Fruit fly (Drosophila melanogaster) whole organism, embryonic: ENCODE measurements around the gene HDAC6.

Source experiments
- Bdp1 ChIP-seq: fragments of 200-800 bp; sonication (Bioruptor generic); optimal IDR thresholded peaks from 3 replicates; lab custom pipeline; 2016; ENCODE audit warnings: missing biosample characterization, missing genetic modification characterization
- CG14014 ChIP-seq: fragments of 200-800 bp; sonication (Bioruptor generic); IDR thresholded peaks from 2 replicates; pipeline ENCODE4 v1.3.6; 2022; ENCODE audit warnings: missing biosample characterization, missing genetic modification characterization
- CG14050 ChIP-seq: fragments of 200-800 bp; sonication (Bioruptor generic); IDR thresholded peaks from 3 replicates; pipeline ENCODE4 v1.3.6; 2022; ENCODE audit warnings: missing biosample characterization, missing genetic modification characterization
- CG14441 ChIP-seq: fragments of 200-800 bp; sonication (Bioruptor generic); IDR thresholded peaks from 2 replicates; pipeline ENCODE4 v1.3.6; 2022; ENCODE audit warnings: missing biosample characterization, missing genetic modification characterization
- CG15073 ChIP-seq: fragments of 200-800 bp; sonication (Bioruptor generic); optimal IDR thresholded peaks from 2 replicates; lab custom pipeline; 2016; ENCODE audit warnings: missing biosample characterization, missing genetic modification characterization
- CG1529 ChIP-seq: fragments of 200-800 bp; sonication (Bioruptor generic); optimal IDR thresholded peaks from 3 replicates; lab custom pipeline; 2018; ENCODE audit warnings: missing biosample characterization, missing genetic modification characterization
- CG15479 ChIP-seq: fragments of 200-800 bp; sonication (Bioruptor generic); optimal IDR thresholded peaks from 3 replicates; lab custom pipeline; 2019; ENCODE audit warnings: missing biosample characterization, mild to moderate bottlenecking, missing genetic modification characterization, moderate library complexity
- CG1647 ChIP-seq: fragments of 200-800 bp; sonication (Bioruptor generic); optimal IDR thresholded peaks from 3 replicates; lab custom pipeline; 2016; ENCODE audit warnings: missing biosample characterization, missing genetic modification characterization
- CG17361 ChIP-seq: fragments of 200-800 bp; sonication (Bioruptor generic); IDR thresholded peaks from 3 replicates; pipeline ENCODE4 v1.3.6; 2022; ENCODE audit warnings: missing biosample characterization, missing genetic modification characterization
- CG1832 ChIP-seq: fragments of 200-800 bp; sonication (Bioruptor generic); optimal IDR thresholded peaks from 2 replicates; lab custom pipeline; 2017; ENCODE audit warnings: missing biosample characterization, mild to moderate bottlenecking, missing genetic modification characterization, inconsistent platforms
- CG18619 ChIP-seq: fragments of 200-800 bp; sonication (Bioruptor generic); optimal IDR thresholded peaks from 3 replicates; lab custom pipeline; 2017; ENCODE audit warnings: missing biosample characterization, mild to moderate bottlenecking, missing genetic modification characterization
- CG2199 ChIP-seq: fragments of 200-800 bp; sonication (Bioruptor generic); IDR thresholded peaks from 3 replicates; pipeline ENCODE4 v1.3.6; 2022; ENCODE audit warnings: missing biosample characterization, missing genetic modification characterization
- CG2678 ChIP-seq: fragments of 200-800 bp; sonication (Bioruptor generic); optimal IDR thresholded peaks from 3 replicates; lab custom pipeline; 2019; ENCODE audit warnings: missing biosample characterization, mild to moderate bottlenecking, missing genetic modification characterization, moderate library complexity
- CG30020 ChIP-seq: fragments of 200-800 bp; optimal IDR thresholded peaks from 2 replicates; lab custom pipeline; 2019; ENCODE audit warnings: missing biosample characterization, mild to moderate bottlenecking, missing genetic modification characterization, moderate library complexity
- CG31365 ChIP-seq: fragments of 200-800 bp; sonication (Bioruptor generic); optimal IDR thresholded peaks from 2 replicates; lab custom pipeline; 2018; ENCODE audit warnings: missing biosample characterization, mild to moderate bottlenecking, missing genetic modification characterization
- CG4424 ChIP-seq: fragments of 200-800 bp; sonication (Bioruptor generic); optimal IDR thresholded peaks from 3 replicates; lab custom pipeline; 2016; ENCODE audit warnings: missing biosample characterization, missing genetic modification characterization
- CG5180 ChIP-seq: fragments of 200-800 bp; sonication (Bioruptor generic); optimal IDR thresholded peaks from 3 replicates; lab custom pipeline; 2017; ENCODE audit warnings: missing biosample characterization, missing genetic modification characterization, mild to moderate bottlenecking, moderate library complexity, missing genetic modification reagents
- CG6854 ChIP-seq: fragments of 200-800 bp; sonication (Bioruptor generic); optimal IDR thresholded peaks from 3 replicates; lab custom pipeline; 2017; ENCODE audit warnings: missing biosample characterization, mild to moderate bottlenecking, missing genetic modification characterization
- CG7271 ChIP-seq: fragments of 200-800 bp; sonication (Bioruptor generic); optimal IDR thresholded peaks from 2 replicates; lab custom pipeline; 2018; ENCODE audit warnings: missing biosample characterization, mild to moderate bottlenecking, missing genetic modification characterization, moderate library complexity
- CG7786 ChIP-seq: fragments of 200-800 bp; sonication (Bioruptor generic); optimal IDR thresholded peaks from 2 replicates; lab custom pipeline; 2016; ENCODE audit warnings: missing biosample characterization, missing genetic modification characterization
- CG8089 ChIP-seq: fragments of 200-800 bp; sonication (Bioruptor generic); optimal IDR thresholded peaks from 3 replicates; lab custom pipeline; 2016; ENCODE audit warnings: missing biosample characterization, missing genetic modification characterization
- CG9437 ChIP-seq: fragments of 200-800 bp; sonication (Bioruptor generic); optimal IDR thresholded peaks from 2 replicates; lab custom pipeline; 2018; ENCODE audit warnings: missing biosample characterization, mild to moderate bottlenecking, missing genetic modification characterization
- CG9876 ChIP-seq: fragments of 200-800 bp; sonication (Bioruptor generic); optimal IDR thresholded peaks from 2 replicates; lab custom pipeline; 2016; ENCODE audit warnings: missing biosample characterization, missing genetic modification characterization
- CG9932 ChIP-seq: fragments of 200-800 bp; sonication (Bioruptor generic); IDR thresholded peaks from 2 replicates; pipeline ENCODE4 v1.3.6; 2022; ENCODE audit warnings: missing biosample characterization, missing genetic modification characterization
- CTCF ChIP-seq: fragments of 200-800 bp; sonication (Bioruptor generic); optimal IDR thresholded peaks from 2 replicates; lab custom pipeline; 2017; ENCODE audit warnings: missing biosample characterization, mild to moderate bottlenecking, missing genetic modification characterization, moderate library complexity
- E2f2 ChIP-seq: fragments of 200-800 bp; sonication (Bioruptor generic); IDR thresholded peaks from 2 replicates; pipeline ENCODE4 v1.3.6; 2022; ENCODE audit warnings: missing biosample characterization, missing genetic modification characterization
- H2.0 ChIP-seq: fragments of 200-800 bp; sonication (Bioruptor generic); IDR thresholded peaks from 2 replicates; pipeline ENCODE4 v1.3.6; 2022; ENCODE audit warnings: missing biosample characterization, missing genetic modification characterization
- Hmx ChIP-seq: fragments of 200-800 bp; sonication (Bioruptor generic); optimal IDR thresholded peaks from 2 replicates; lab custom pipeline; 2016; ENCODE audit warnings: missing biosample characterization, missing genetic modification characterization
- Jarid2 ChIP-seq: fragments of 200-800 bp; sonication (Bioruptor generic); optimal IDR thresholded peaks from 3 replicates; lab custom pipeline; 2017; ENCODE audit warnings: mild to moderate bottlenecking, missing biosample characterization, missing genetic modification reagents, missing genetic modification characterization
- Optix ChIP-seq: fragments of 200-800 bp; sonication (Bioruptor generic); IDR thresholded peaks from 3 replicates; pipeline ENCODE4 v1.3.6; 2022; ENCODE audit warnings: missing biosample characterization, missing genetic modification characterization
- Ptx1 ChIP-seq: fragments of 200-800 bp; sonication (Bioruptor generic); IDR thresholded peaks from 2 replicates; pipeline ENCODE4 v1.3.6; 2022; ENCODE audit warnings: missing biosample characterization, missing genetic modification characterization
- Ravus ChIP-seq: fragments of 200-800 bp; sonication (Bioruptor generic); IDR thresholded peaks from 2 replicates; pipeline ENCODE4 v1.3.6; 2022; ENCODE audit warnings: missing biosample characterization, missing genetic modification characterization
- Sox100B ChIP-seq: fragments of 200-800 bp; sonication (Bioruptor generic); optimal IDR thresholded peaks from 3 replicates; lab custom pipeline; 2018; ENCODE audit warnings: missing biosample characterization, mild to moderate bottlenecking, missing genetic modification characterization
- Xrp1 ChIP-seq: fragments of 200-800 bp; sonication (Bioruptor generic); IDR thresholded peaks from 2 replicates; pipeline ENCODE4 v1.3.6; 2022; ENCODE audit warnings: missing biosample characterization, missing genetic modification characterization
- ap ChIP-seq: fragments of 200-800 bp; sonication (Bioruptor generic); IDR thresholded peaks from 2 replicates; pipeline ENCODE4 v1.3.6; 2022; ENCODE audit warnings: missing biosample characterization, missing genetic modification characterization
- cg ChIP-seq: fragments of 200-800 bp; sonication (Bioruptor generic); optimal IDR thresholded peaks from 3 replicates; lab custom pipeline; 2019; ENCODE audit warnings: missing biosample characterization, mild to moderate bottlenecking, missing genetic modification characterization, moderate library complexity
- ci ChIP-seq: fragments of 200-800 bp; sonication (Bioruptor generic); IDR thresholded peaks from 3 replicates; pipeline ENCODE4 v1.3.6; 2022; ENCODE audit warnings: missing biosample characterization, missing genetic modification characterization
- dan ChIP-seq: fragments of 200-800 bp; sonication (Bioruptor generic); IDR thresholded peaks from 2 replicates; pipeline ENCODE4 v1.3.6; 2022; ENCODE audit warnings: missing biosample characterization, missing genetic modification characterization
- dmrt99B ChIP-seq: fragments of 200-800 bp; sonication (Bioruptor generic); optimal IDR thresholded peaks from 2 replicates; lab custom pipeline; 2018; ENCODE audit warnings: missing biosample characterization, mild to moderate bottlenecking, missing genetic modification characterization, moderate library complexity
- dpn ChIP-seq, 2 experiments: fragments of 200-800 bp; sonication (Bioruptor generic); optimal IDR thresholded peaks; 3 replicates each; lab custom pipeline; 2016; ENCODE audit warnings: missing biosample characterization in 2 of 2, missing genetic modification characterization in 2 of 2
- fd102C ChIP-seq: fragments of 200-800 bp; sonication (Bioruptor generic); optimal IDR thresholded peaks from 2 replicates; lab custom pipeline; 2018; ENCODE audit warnings: missing biosample characterization, mild to moderate bottlenecking, missing genetic modification characterization, moderate library complexity
- mld ChIP-seq: fragments of 200-800 bp; sonication (Bioruptor generic); IDR thresholded peaks from 3 replicates; pipeline ENCODE4 v1.3.6; 2022; ENCODE audit warnings: missing biosample characterization, missing genetic modification characterization; ENCODE audit not compliant: partially characterized antibody
- nau ChIP-seq: fragments of 200-800 bp; sonication (Bioruptor generic); optimal IDR thresholded peaks from 3 replicates; lab custom pipeline; 2017; ENCODE audit warnings: missing biosample characterization, mild to moderate bottlenecking, missing genetic modification characterization, missing genetic modification reagents
- odd ChIP-seq: fragments of 200-800 bp; sonication (Bioruptor generic); optimal IDR thresholded peaks from 2 replicates; lab custom pipeline; 2017; ENCODE audit warnings: missing biosample characterization, mild to moderate bottlenecking, missing genetic modification characterization
- pb ChIP-seq: fragments of 200-800 bp; sonication (Bioruptor generic); optimal IDR thresholded peaks from 3 replicates; lab custom pipeline; 2016; ENCODE audit warnings: missing biosample characterization, missing genetic modification characterization
- peb ChIP-seq: fragments of 200-800 bp; sonication (Bioruptor generic); IDR thresholded peaks from 2 replicates; pipeline ENCODE4 v1.3.6; 2022; ENCODE audit warnings: missing biosample characterization, missing genetic modification characterization
- pnt ChIP-seq: fragments of 200-800 bp; sonication (Bioruptor generic); optimal IDR thresholded peaks from 3 replicates; lab custom pipeline; 2016; ENCODE audit warnings: missing biosample characterization, missing genetic modification characterization
- rib ChIP-seq: fragments of 200-800 bp; sonication (Bioruptor generic); IDR thresholded peaks from 2 replicates; pipeline ENCODE4 v1.3.6; 2022; ENCODE audit warnings: missing biosample characterization, missing genetic modification characterization
- sens-2 ChIP-seq: fragments of 200-800 bp; sonication (Bioruptor generic); IDR thresholded peaks from 2 replicates; pipeline ENCODE4 v1.3.6; 2022; ENCODE audit warnings: missing biosample characterization, missing genetic modification characterization
- shn ChIP-seq: fragments of 200-800 bp; sonication (Bioruptor generic); optimal IDR thresholded peaks from 3 replicates; lab custom pipeline; 2016; ENCODE audit warnings: missing biosample characterization, missing genetic modification characterization
- stwl ChIP-seq: fragments of 200-800 bp; sonication (Bioruptor generic); optimal IDR thresholded peaks from 3 replicates; lab custom pipeline; 2018; ENCODE audit warnings: missing biosample characterization, mild to moderate bottlenecking, missing genetic modification characterization, moderate library complexity
- tgo ChIP-seq: fragments of 200-800 bp; sonication (Bioruptor generic); IDR thresholded peaks from 3 replicates; pipeline ENCODE4 v1.3.6; 2022; ENCODE audit warnings: missing biosample characterization, missing genetic modification characterization
- unpg ChIP-seq: fragments of 200-800 bp; sonication (Bioruptor generic); optimal IDR thresholded peaks from 3 replicates; lab custom pipeline; 2018; ENCODE audit warnings: missing biosample characterization, mild to moderate bottlenecking, missing genetic modification characterization, moderate library complexity

Gene HDAC6

DNA sequence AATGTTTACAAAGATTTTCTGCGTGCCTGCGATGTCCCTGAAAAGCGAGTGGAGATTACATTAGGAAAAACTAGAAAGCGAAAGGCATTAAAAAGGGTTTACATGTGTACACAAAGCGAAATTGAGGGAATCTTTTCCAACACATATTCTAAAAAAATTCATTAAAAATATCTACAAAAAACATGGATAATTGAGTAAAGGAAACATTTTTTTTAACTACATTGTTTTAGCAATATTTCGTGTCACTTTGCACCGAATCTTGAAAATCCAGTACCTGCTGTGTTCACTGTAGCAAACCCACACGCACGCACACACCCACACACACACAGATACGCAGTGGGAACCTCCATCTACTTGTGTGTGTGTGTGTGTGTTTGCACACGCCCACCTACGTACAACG, 28.9 kb upstream of the HDAC6 start (continued):
- TF ChIP-seq ap (no peak), pnt (GFP tag; lab: Kevin White, UChicago) (no peak), CG1529 (GFP tag; lab: Kevin White, UChicago) (no peak), Optix (GFP tag; lab: Robert Waterston, UW) (no peak), peb (GFP tag; lab: Robert Waterston, UW) (no peak), CG8089 (no peak), CG9437 (GFP tag; lab: Kevin White, UChicago) (no peak), Hmx (GFP tag; lab: Kevin White, UChicago) (no peak), CG14050 (0 out of 3 replicates have a peak, but pooled peaks have one; percentile 13), Bdp1 (GFP tag; lab: Kevin White, UChicago) (no peak), tgo (peak; percentile 27; the same call in 1 of the 3 replicates), CG4424 (no peak), Jarid2 (GFP tag; lab: Kevin White, UChicago) (no peak), CG9876 (no peak), dpn (GFP tag; optimal IDR thresholded peaks at IDR 0.05; lab: Kevin White, UChicago) (peak in 1 of 2 experiments; percentile 10), E2f2 (GFP tag; lab: Robert Waterston, UW) (peak; percentile 33; the same call in 1 of the 2 replicates), CG6854 (peak; percentile 19), rib (GFP tag; lab: Robert Waterston, UW) (no peak), CG14014 (GFP tag; lab: Robert Waterston, UW) (0 out of 2 replicates have a peak, but pooled peaks have one; percentile 21), nau (GFP tag; lab: Kevin White, UChicago) (no peak), odd (no peak), pb (GFP tag; lab: Kevin White, UChicago) (no peak), mld (GFP tag; lab: Robert Waterston, UW) (no peak), CG14441 (no peak), CG31365 (tag; lab: Kevin White, UChicago) (no peak), CG1832 (no peak), CG30020 (tag; lab: Kevin White, UChicago) (no peak), CG7271 (tag; lab: Kevin White, UChicago) (no peak), CG9932 (GFP tag; lab: Robert Waterston, UW) (peak; percentile 54), CG15073 (GFP tag; lab: Kevin White, UChicago) (no peak), CG7786 (GFP tag; lab: Kevin White, UChicago) (peak; percentile 12), Xrp1 (no peak), CTCF (GFP tag; lab: Kevin White, UChicago) (no peak), Ravus (GFP tag; lab: Robert Waterston, UW) (no peak), CG15479 (no peak), Ptx1 (peak; percentile 50), ci (GFP tag; lab: Robert Waterston, UW) (no peak), cg (GFP tag; lab: Kevin White, UChicago) (peak; percentile 38), CG5180 (GFP tag; lab: Kevin White, UChicago) (no peak), unpg (GFP tag; lab: Kevin White, UChicago) (peak; percentile 10), CG17361 (GFP tag; lab: Robert Waterston, UW) (no peak), sens-2 (GFP tag; lab: Robert Waterston, UW) (no peak), CG1647 (GFP tag; lab: Kevin White, UChicago) (no peak), CG2199 (no peak), fd102C (no peak), stwl (tag; lab: Kevin White, UChicago) (no peak), dmrt99B (tag; lab: Kevin White, UChicago) (no peak), H2.0 (GFP tag; lab: Robert Waterston, UW) (no peak), shn (GFP tag; lab: Kevin White, UChicago) (no peak), Sox100B (GFP tag; lab: Kevin White, UChicago) (no peak), CG18619 (GFP tag; lab: Kevin White, UChicago) (no peak), CG2678 (peak; percentile 54), dan (GFP tag; lab: Robert Waterston, UW) (no peak)
